Worm (Caenorhabditis elegans) whole organism, late embryonic: ENCODE results near the gene thoc-5.

Experiments
- C08G9.2 ChIP-seq: sonication (generic microtip); optimal IDR thresholded peaks from 2 replicates; lab custom pipeline; 2016; ENCODE audit warnings: mild to moderate bottlenecking, missing genetic modification characterization, moderate library complexity, missing compliant biosample characterization
- K09A11.1 ChIP-seq: sonication (generic microtip); optimal IDR thresholded peaks from 2 replicates; lab custom pipeline; 2017; ENCODE audit warnings: antibody characterized with exemption, mild to moderate bottlenecking, missing genetic modification characterization, missing compliant biosample characterization; ENCODE audit not compliant: insufficient read depth
- T23F11.4 ChIP-seq: fragments of 200-800 bp; sonication (Bioruptor generic); optimal IDR thresholded peaks from 2 replicates; lab custom pipeline; 2018; ENCODE audit warnings: mild to moderate bottlenecking, missing genetic modification characterization, missing compliant biosample characterization
- Y22D7AL.16 ChIP-seq: sonication (generic microtip); optimal IDR thresholded peaks from 2 replicates; lab custom pipeline; 2016; ENCODE audit warnings: missing genetic modification characterization, missing compliant biosample characterization
- ahr-1 ChIP-seq: sonication (generic microtip); optimal IDR thresholded peaks from 2 replicates; lab custom pipeline; 2016; ENCODE audit warnings: missing genetic modification characterization, missing compliant biosample characterization
- ama-1 ChIP-seq: fragments of 150-350 bp; optimal IDR thresholded peaks from 2 replicates; lab custom pipeline; 2014
- ceh-18 ChIP-seq: sonication (generic microtip); optimal IDR thresholded peaks from 2 replicates; lab custom pipeline; 2016; ENCODE audit warnings: missing genetic modification characterization, missing compliant biosample characterization
- ceh-19 ChIP-seq: fragments of 200-800 bp; sonication (Bioruptor generic); optimal IDR thresholded peaks from 2 replicates; lab custom pipeline; 2018; ENCODE audit warnings: mild to moderate bottlenecking, missing genetic modification characterization, missing compliant biosample characterization
- ceh-2 ChIP-seq: sonication (generic microtip); optimal IDR thresholded peaks from 2 replicates; lab custom pipeline; 2016; ENCODE audit warnings: missing genotype, missing genetic modification characterization, missing compliant biosample characterization
- ceh-24 ChIP-seq: sonication (generic microtip); optimal IDR thresholded peaks from 2 replicates; lab custom pipeline; 2016; ENCODE audit warnings: mild to moderate bottlenecking, missing genetic modification characterization, missing compliant biosample characterization
- ceh-30 ChIP-seq: fragments of 150-350 bp; optimal IDR thresholded peaks from 2 replicates; lab custom pipeline; 2014; ENCODE audit warnings: missing biosample characterization, missing genetic modification characterization
- ceh-31 ChIP-seq: sonication (generic microtip); optimal IDR thresholded peaks from 2 replicates; lab custom pipeline; 2016; ENCODE audit warnings: missing genetic modification characterization, missing compliant biosample characterization
- che-1 ChIP-seq: sonication (generic microtip); optimal IDR thresholded peaks from 2 replicates; lab custom pipeline; 2016; ENCODE audit warnings: mild to moderate bottlenecking, missing genetic modification characterization, missing compliant biosample characterization
- dve-1 ChIP-seq: sonication (generic microtip); optimal IDR thresholded peaks from 2 replicates; lab custom pipeline; 2017; ENCODE audit warnings: antibody characterized with exemption, mild to moderate bottlenecking, missing genetic modification characterization, missing compliant biosample characterization
- elt-4 ChIP-seq: sonication (generic microtip); optimal IDR thresholded peaks from 2 replicates; lab custom pipeline; 2016; ENCODE audit warnings: missing genetic modification characterization, missing compliant biosample characterization
- ets-4 ChIP-seq: sonication (generic microtip); optimal IDR thresholded peaks from 2 replicates; lab custom pipeline; 2016; ENCODE audit warnings: missing genetic modification characterization, missing compliant biosample characterization
- eyg-1 ChIP-seq: sonication (generic microtip); optimal IDR thresholded peaks from 2 replicates; lab custom pipeline; 2016; ENCODE audit warnings: missing genotype, missing genetic modification characterization, missing compliant biosample characterization
- fax-1 ChIP-seq: sonication (generic microtip); optimal IDR thresholded peaks from 2 replicates; lab custom pipeline; 2016; ENCODE audit warnings: missing genotype, missing genetic modification characterization, missing compliant biosample characterization
- fkh-6 ChIP-seq: sonication (generic microtip); optimal IDR thresholded peaks from 2 replicates; lab custom pipeline; 2016; ENCODE audit warnings: missing genetic modification characterization, missing compliant biosample characterization
- gmeb-2 ChIP-seq: sonication (generic microtip); optimal IDR thresholded peaks from 2 replicates; lab custom pipeline; 2016; ENCODE audit warnings: missing genetic modification characterization, inconsistent platforms, missing compliant biosample characterization
- hlh-13 ChIP-seq: fragments of 200-800 bp; sonication (Bioruptor generic); optimal IDR thresholded peaks from 2 replicates; lab custom pipeline; 2018; ENCODE audit warnings: mild to moderate bottlenecking, missing genetic modification characterization, missing compliant biosample characterization
- hlh-15 ChIP-seq: sonication (generic microtip); optimal IDR thresholded peaks from 2 replicates; lab custom pipeline; 2016; ENCODE audit warnings: missing genetic modification characterization, missing compliant biosample characterization
- hlh-8 ChIP-seq: sonication (generic microtip); optimal IDR thresholded peaks from 2 replicates; lab custom pipeline; 2016; ENCODE audit warnings: missing genotype, missing genetic modification characterization, missing compliant biosample characterization
- madf-2 ChIP-seq: sonication (generic microtip); optimal IDR thresholded peaks from 2 replicates; lab custom pipeline; 2017; ENCODE audit warnings: missing genetic modification characterization, missing compliant biosample characterization
- mec-3 ChIP-seq: sonication (generic microtip); optimal IDR thresholded peaks from 2 replicates; lab custom pipeline; 2016; ENCODE audit warnings: borderline replicate concordance, missing genetic modification characterization, missing compliant biosample characterization
- nhr-11 ChIP-seq: fragments of 150-350 bp; optimal IDR thresholded peaks from 2 replicates; lab custom pipeline; 2014; ENCODE audit warnings: missing biosample characterization, missing genetic modification characterization
- nhr-232 ChIP-seq: sonication (generic microtip); optimal IDR thresholded peaks from 2 replicates; lab custom pipeline; 2016; ENCODE audit warnings: missing genetic modification characterization, missing compliant biosample characterization
- npax-4 ChIP-seq: sonication (generic microtip); optimal IDR thresholded peaks from 2 replicates; lab custom pipeline; 2016; ENCODE audit warnings: missing genetic modification characterization, missing compliant biosample characterization
- odd-2 ChIP-seq: sonication (generic microtip); optimal IDR thresholded peaks from 2 replicates; lab custom pipeline; 2017; ENCODE audit warnings: antibody characterized with exemption, mild to moderate bottlenecking, missing genetic modification characterization, missing compliant biosample characterization
- pag-3 ChIP-seq: sonication (generic microtip); optimal IDR thresholded peaks from 2 replicates; lab custom pipeline; 2016; ENCODE audit warnings: missing compliant biosample characterization, missing genetic modification characterization, borderline replicate concordance
- pat-9 ChIP-seq: fragments of 200-800 bp; sonication (Bioruptor generic); optimal IDR thresholded peaks from 2 replicates; lab custom pipeline; 2018; ENCODE audit warnings: mild to moderate bottlenecking, missing genetic modification characterization, moderate library complexity, missing compliant biosample characterization
- pha-4 ChIP-seq: fragments of 150-350 bp; optimal IDR thresholded peaks from 2 replicates; lab custom pipeline; 2018; ENCODE audit warnings: missing biosample characterization, missing genetic modification reagents, missing genetic modification characterization
- pqm-1 ChIP-seq: sonication (generic microtip); optimal IDR thresholded peaks from 2 replicates; lab custom pipeline; 2016; ENCODE audit warnings: missing genetic modification characterization, missing compliant biosample characterization
- pros-1 ChIP-seq: fragments of 150-350 bp; optimal IDR thresholded peaks from 2 replicates; lab custom pipeline; 2014; ENCODE audit warnings: missing biosample characterization, missing genetic modification reagents, missing genetic modification characterization
- rnt-1 ChIP-seq: sonication (generic microtip); optimal IDR thresholded peaks from 2 replicates; lab custom pipeline; 2016; ENCODE audit warnings: missing genetic modification characterization, missing compliant biosample characterization
- sdc-2 ChIP-seq: sonication (generic microtip); optimal IDR thresholded peaks from 2 replicates; lab custom pipeline; 2016; ENCODE audit warnings: missing genotype, missing genetic modification characterization, missing compliant biosample characterization
- tbx-2 ChIP-seq: sonication (generic microtip); optimal IDR thresholded peaks from 2 replicates; lab custom pipeline; 2016; ENCODE audit warnings: missing genetic modification characterization, missing compliant biosample characterization
- ttx-3 ChIP-seq: sonication (generic microtip); optimal IDR thresholded peaks from 2 replicates; lab custom pipeline; 2016; ENCODE audit warnings: missing genetic modification reagents, missing genetic modification characterization, missing compliant biosample characterization
- unc-3 ChIP-seq, 2 experiments: fragments of 200-800 bp in 1 of 2; sonication (Bioruptor generic) in 1 of 2; sonication (generic microtip) in 1 of 2; conservative IDR thresholded peaks in 1 of 2; optimal IDR thresholded peaks in 1 of 2; 2 replicates each; pipeline versions ENCODE4 v1.3.6 to Lab custom; 2016 to 2022; ENCODE audit warnings: missing compliant biosample characterization in 2 of 2, missing genetic modification characterization in 2 of 2, missing genetic modification reagents in 1 of 2
- unc-86 ChIP-seq: sonication (generic microtip); optimal IDR thresholded peaks from 2 replicates; lab custom pipeline; 2016; ENCODE audit warnings: missing genetic modification characterization, missing compliant biosample characterization
- ztf-16 ChIP-seq: sonication (generic microtip); optimal IDR thresholded peaks from 2 replicates; lab custom pipeline; 2017; ENCODE audit warnings: missing genetic modification characterization, missing compliant biosample characterization

Gene thoc-5

DNA sequence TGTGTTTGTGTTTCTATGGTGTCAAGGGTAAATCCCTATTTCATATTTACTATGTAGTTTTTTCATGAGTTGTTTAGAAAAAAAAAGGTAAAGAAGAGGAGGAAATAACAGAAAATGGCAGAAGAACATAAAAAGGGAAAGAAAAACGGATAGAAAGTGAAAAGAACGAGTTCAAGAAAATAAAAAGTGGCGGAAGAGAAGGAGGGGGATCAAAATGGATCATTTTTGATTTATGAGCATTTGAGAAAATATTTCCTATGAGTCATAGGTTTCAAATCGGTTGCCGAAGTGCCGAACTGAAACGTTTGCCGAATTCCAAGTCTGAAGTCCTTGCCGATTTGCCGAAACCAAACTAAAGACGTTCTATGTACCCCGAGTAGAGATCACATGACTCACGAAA, 10.4 kb downstream of the thoc-5 start:
- TF ChIP-seq unc-86 (no peak), tbx-2 (no peak), ceh-2 (tag; lab: Kevin White, UChicago) (no peak), fkh-6 (tag; lab: Kevin White, UChicago) (no peak), eyg-1 (tag; lab: Kevin White, UChicago) (no peak), sdc-2 (no peak), ceh-24 (tag; lab: Kevin White, UChicago) (no peak), elt-4 (no peak), npax-4 (tag; lab: Kevin White, UChicago) (no peak), pha-4 (no peak), ceh-30 (tag; lab: Kevin White, UChicago) (no peak), pag-3 (tag; lab: Kevin White, UChicago) (no peak), hlh-8 (no peak), fax-1 (tag; lab: Kevin White, UChicago) (no peak)
- TF ChIP-seq, all 69 proteins: peak for 0

DNA sequence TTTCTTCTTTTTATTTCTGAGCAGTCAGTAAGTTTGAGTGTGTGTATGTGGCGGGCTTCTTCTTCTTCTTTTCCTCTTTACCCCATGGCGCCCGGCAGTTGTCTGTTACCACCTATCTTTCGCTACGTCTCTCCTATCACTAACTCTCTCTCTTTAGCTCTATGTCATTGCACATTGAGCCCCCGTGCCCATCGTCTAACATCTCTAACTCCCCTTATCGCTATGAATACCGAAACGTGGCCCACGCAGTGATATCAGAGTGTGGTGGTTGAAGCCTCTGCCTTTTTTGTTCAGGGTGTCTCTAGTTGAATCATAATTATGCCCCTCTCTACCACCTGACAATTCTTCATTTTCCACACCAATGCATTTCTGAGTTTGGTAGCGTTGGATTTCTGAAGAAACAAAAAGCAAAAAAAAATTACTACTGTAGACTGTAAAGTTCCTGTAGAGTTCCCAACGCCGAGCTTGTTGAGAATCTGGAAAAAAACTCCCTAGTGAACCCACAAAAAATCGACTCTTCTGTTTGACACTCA, 14.6 kb downstream of the thoc-5 start:
- peak; percentile 40 for TF ChIP-seq ceh-18 (tag; lab: Kevin White, UChicago)
- no peak for TF ChIP-seq C08G9.2
- no peak for TF ChIP-seq unc-3 (GFP tag; conservative IDR thresholded peaks at IDR 0.05; lab: Robert Waterston, UW)
- TF ChIP-seq unc-3 (tag; optimal IDR thresholded peaks at IDR 0.05; lab: Kevin White, UChicago): no peak
- no peak for TF ChIP-seq pros-1 (tag; lab: Kevin White, UChicago)
- no peak for TF ChIP-seq ceh-19
- peak; percentile 47 for TF ChIP-seq elt-4
- TF ChIP-seq ceh-31 (tag; lab: Kevin White, UChicago): no peak
- no peak for TF ChIP-seq hlh-15 (tag; lab: Kevin White, UChicago)
- TF ChIP-seq madf-2 (tag; lab: Kevin White, UChicago): no peak
- no peak for TF ChIP-seq hlh-8
- no peak for TF ChIP-seq mec-3 (tag; lab: Kevin White, UChicago)
- no peak for TF ChIP-seq che-1 (tag; lab: Kevin White, UChicago)
- TF ChIP-seq pha-4: no peak
- TF ChIP-seq, all 69 proteins: peak for 2

DNA sequence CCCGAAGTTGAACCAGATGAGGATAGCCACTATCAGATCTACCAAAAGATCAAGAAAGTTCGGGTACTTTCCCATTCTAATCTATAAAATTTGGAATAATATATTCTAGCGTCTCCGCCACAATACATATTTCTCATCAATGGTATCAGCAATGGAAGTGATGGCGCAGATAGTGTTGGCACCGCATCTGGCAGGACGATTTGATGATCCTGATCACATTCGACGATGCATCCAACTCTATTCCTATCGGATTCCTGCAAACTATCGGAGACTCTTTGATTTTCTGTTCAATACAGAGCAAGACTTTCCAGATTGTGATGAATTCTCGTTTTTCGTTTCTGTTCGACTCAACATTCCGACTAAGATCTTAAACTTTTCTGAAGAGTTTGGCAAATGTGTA, 19.8 kb downstream of the thoc-5 start:
- no peak for TF ChIP-seq gmeb-2 (tag; lab: Kevin White, UChicago)
- TF ChIP-seq ceh-2 (tag; lab: Kevin White, UChicago): no peak
- no peak for TF ChIP-seq dve-1 (tag; lab: Kevin White, UChicago)
- TF ChIP-seq nhr-232: no peak
- TF ChIP-seq ceh-31 (tag; lab: Kevin White, UChicago): no peak
- TF ChIP-seq pqm-1: no peak
- no peak for TF ChIP-seq Y22D7AL.16 (tag; lab: Kevin White, UChicago)

- TF ChIP-seq ceh-24 (tag; lab: Kevin White, UChicago) (no peak), T23F11.4 (GFP tag; lab: Kevin White, UChicago) (no peak), rnt-1 (tag; lab: Kevin White, UChicago) (no peak)
Measured at ce11 chrIII:5326323-5326722, 22.9 kb downstream of the thoc-5 start, which contains the start of gene sorf-2. sorf-2 (plus strand) TSS chrIII:5326623.

ce11 chrIII:5321661-5322060, 27.5 kb downstream of the thoc-5 start, which contains the start of gene F52C9.3:
F52C9.3 (plus strand) TSS chrIII:5321885.
- TF ChIP-seq tbx-2 (no peak), K09A11.1 (no peak), pat-9 (no peak), unc-86 (no peak), ztf-16 (tag; lab: Kevin White, UChicago) (no peak), ahr-1 (no peak), pros-1 (tag; lab: Kevin White, UChicago) (no peak), rnt-1 (tag; lab: Kevin White, UChicago) (no peak), hlh-13 (GFP tag; lab: Kevin White, UChicago) (no peak), ets-4 (no peak), nhr-11 (tag; lab: Kevin White, UChicago) (no peak), ttx-3 (tag; lab: Kevin White, UChicago) (no peak), odd-2 (tag; lab: Kevin White, UChicago) (no peak), ceh-30 (tag; lab: Kevin White, UChicago) (no peak), mec-3 (tag; lab: Kevin White, UChicago) (no peak), ama-1 (lab: Kevin White, UChicago) (no peak), dve-1 (tag; lab: Kevin White, UChicago) (no peak), ceh-19 (no peak), Y22D7AL.16 (tag; lab: Kevin White, UChicago) (no peak)
